Worm (Caenorhabditis elegans) whole organism, young adult: Measurements from ENCODE around the gene elo-8.

Experiments used
- B0035.1 ChIP-seq: sonication (generic microtip); optimal IDR thresholded peaks from 2 replicates; lab custom pipeline; 2016; ENCODE audit warnings: missing genetic modification characterization, mild to moderate bottlenecking, missing compliant biosample characterization, missing genotype, missing genetic modification reagents
- B0336.3 ChIP-seq: fragments of 200-800 bp; sonication (Bioruptor generic); IDR thresholded peaks from 2 replicates; pipeline ENCODE4 v1.3.6; 2022; ENCODE audit warnings: missing genetic modification characterization, missing compliant biosample characterization
- F33H1.4 ChIP-seq: fragments of 200-800 bp; sonication (Bioruptor generic); IDR thresholded peaks from 2 replicates; pipeline ENCODE4 v1.3.6; 2022; ENCODE audit warnings: missing genetic modification reagents, missing genetic modification characterization, missing compliant biosample characterization
- F39B2.1 ChIP-seq: fragments of 200-800 bp; sonication (Bioruptor generic); IDR thresholded peaks from 2 replicates; pipeline ENCODE4 v1.3.6; 2022; ENCODE audit warnings: missing genetic modification reagents, missing genetic modification characterization, missing compliant biosample characterization
- K11D2.4 ChIP-seq: fragments of 200-800 bp; sonication (Bioruptor generic); IDR thresholded peaks from 2 replicates; pipeline ENCODE4 v1.3.6; 2022; ENCODE audit warnings: missing genetic modification reagents, missing genetic modification characterization, missing compliant biosample characterization
- K12H6.12 ChIP-seq: fragments of 200-800 bp; sonication (Bioruptor generic); optimal IDR thresholded peaks from 2 replicates; lab custom pipeline; 2018; ENCODE audit warnings: mild to moderate bottlenecking, missing genetic modification characterization, missing compliant biosample characterization
- Y53G8AR.9 ChIP-seq: fragments of 200-800 bp; sonication (Bioruptor generic); conservative IDR thresholded peaks from 2 replicates; pipeline ENCODE4 v1.3.6; 2022; ENCODE audit warnings: missing genetic modification reagents, missing genetic modification characterization, missing compliant biosample characterization
- Y56A3A.18 ChIP-seq: fragments of 200-800 bp; sonication (Bioruptor generic); IDR thresholded peaks from 2 replicates; pipeline ENCODE4 v1.3.6; 2022; ENCODE audit warnings: missing genetic modification reagents, missing genetic modification characterization, missing compliant biosample characterization
- Y67H2A.10 ChIP-seq: fragments of 200-800 bp; sonication (Bioruptor generic); conservative IDR thresholded peaks from 2 replicates; pipeline ENCODE4 v1.3.6; 2022; ENCODE audit warnings: missing genetic modification reagents, missing genetic modification characterization, missing compliant biosample characterization
- Y79H2A.3 ChIP-seq: fragments of 200-800 bp; sonication (Bioruptor generic); conservative IDR thresholded peaks from 2 replicates; pipeline ENCODE4 v1.3.6; 2022; ENCODE audit warnings: missing genetic modification reagents, missing genetic modification characterization, missing compliant biosample characterization
- Y95B8A.8 ChIP-seq: fragments of 200-800 bp; sonication (Bioruptor generic); IDR thresholded peaks from 2 replicates; pipeline ENCODE4 v1.3.6; 2022; ENCODE audit warnings: missing genetic modification reagents, missing genetic modification characterization, missing compliant biosample characterization
- ZK185.1 ChIP-seq: sonication (generic microtip); optimal IDR thresholded peaks from 2 replicates; lab custom pipeline; 2016; ENCODE audit warnings: mild to moderate bottlenecking, missing genetic modification characterization, missing compliant biosample characterization; ENCODE audit not compliant: poor library complexity, severe bottlenecking
- ama-1 ChIP-seq, 3 experiments: fragments of 150-350 bp in 1 of 3; sonication (generic microtip) in 2 of 3; optimal IDR thresholded peaks; 2 replicates each; lab custom pipeline; 2014 to 2018; ENCODE audit warnings: missing biosample characterization in 2 of 3, missing genetic modification characterization in 2 of 3, missing genetic modification reagents in 2 of 3
- aptf-2 ChIP-seq: fragments of 200-800 bp; sonication (Bioruptor generic); conservative IDR thresholded peaks from 2 replicates; pipeline ENCODE4 v1.3.6; 2022; ENCODE audit warnings: missing genetic modification reagents, missing genetic modification characterization, missing compliant biosample characterization
- atf-7 ChIP-seq: sonication (generic microtip); optimal IDR thresholded peaks from 2 replicates; lab custom pipeline; 2017; ENCODE audit warnings: mild to moderate bottlenecking, missing genetic modification characterization, missing compliant biosample characterization
- athp-1 ChIP-seq: sonication (generic microtip); optimal IDR thresholded peaks from 2 replicates; lab custom pipeline; 2017; ENCODE audit warnings: mild to moderate bottlenecking, missing genetic modification characterization, missing compliant biosample characterization
- bed-2 ChIP-seq: fragments of 200-800 bp; sonication (Bioruptor generic); IDR thresholded peaks from 2 replicates; pipeline ENCODE4 v1.3.6; 2022; ENCODE audit warnings: missing genetic modification reagents, missing genetic modification characterization, missing compliant biosample characterization
- cebp-1 ChIP-seq, 2 experiments: fragments of 200-800 bp in 1 of 2; sonication (Bioruptor generic) in 1 of 2; sonication (generic microtip) in 1 of 2; IDR thresholded peaks in 1 of 2; optimal IDR thresholded peaks in 1 of 2; 2 replicates each; pipeline versions ENCODE4 v1.3.6 to Lab custom; 2017 to 2022; ENCODE audit warnings: missing compliant biosample characterization in 2 of 2, missing genetic modification characterization in 2 of 2, mild to moderate bottlenecking in 1 of 2, missing genetic modification reagents in 1 of 2, moderate library complexity in 1 of 2
- ceh-100 ChIP-seq: fragments of 200-800 bp; sonication (Bioruptor generic); IDR thresholded peaks from 2 replicates; pipeline ENCODE4 v1.3.6; 2022; ENCODE audit warnings: missing genetic modification reagents, missing genetic modification characterization, missing compliant biosample characterization
- ceh-27 ChIP-seq: fragments of 200-800 bp; sonication (Bioruptor generic); optimal IDR thresholded peaks from 2 replicates; lab custom pipeline; 2018; ENCODE audit warnings: mild to moderate bottlenecking, missing genetic modification characterization, moderate library complexity, missing compliant biosample characterization
- ceh-79 ChIP-seq: sonication (generic microtip); optimal IDR thresholded peaks from 2 replicates; lab custom pipeline; 2017; ENCODE audit warnings: mild to moderate bottlenecking, missing genetic modification characterization, missing compliant biosample characterization
- die-1 ChIP-seq: sonication (generic microtip); optimal IDR thresholded peaks from 2 replicates; lab custom pipeline; 2016; ENCODE audit warnings: missing genotype, mild to moderate bottlenecking, missing genetic modification characterization, missing compliant biosample characterization
- dpff-1 ChIP-seq: sonication (generic microtip); optimal IDR thresholded peaks from 2 replicates; lab custom pipeline; 2017; ENCODE audit warnings: mild to moderate bottlenecking, missing genetic modification characterization, missing compliant biosample characterization
- egl-44 ChIP-seq: fragments of 200-800 bp; sonication (Bioruptor generic); IDR thresholded peaks from 2 replicates; pipeline ENCODE4 v1.3.6; 2022; ENCODE audit warnings: missing genetic modification reagents, missing genetic modification characterization, missing compliant biosample characterization
- egrh-3 ChIP-seq: fragments of 200-800 bp; sonication (Bioruptor generic); IDR thresholded peaks from 2 replicates; pipeline ENCODE4 v1.3.6; 2022; ENCODE audit warnings: missing genetic modification reagents, missing genetic modification characterization, missing compliant biosample characterization
- ekl-4 ChIP-seq: fragments of 200-800 bp; sonication (Bioruptor generic); IDR thresholded peaks from 2 replicates; pipeline ENCODE4 v1.3.6; 2022; ENCODE audit warnings: missing genetic modification reagents, missing genetic modification characterization, missing compliant biosample characterization
- ets-4 ChIP-seq: fragments of 200-800 bp; sonication (Bioruptor generic); optimal IDR thresholded peaks from 2 replicates; lab custom pipeline; 2018; ENCODE audit warnings: mild to moderate bottlenecking, missing genetic modification characterization, missing compliant biosample characterization
- fkh-3 ChIP-seq: sonication (generic microtip); optimal IDR thresholded peaks from 2 replicates; lab custom pipeline; 2016; ENCODE audit warnings: mild to moderate bottlenecking, missing genetic modification characterization, missing compliant biosample characterization
- gei-17 ChIP-seq: fragments of 200-800 bp; sonication (Bioruptor generic); optimal IDR thresholded peaks from 2 replicates; lab custom pipeline; 2018; ENCODE audit warnings: mild to moderate bottlenecking, missing genetic modification characterization, missing compliant biosample characterization
- hlh-26 ChIP-seq: fragments of 200-800 bp; sonication (Bioruptor generic); conservative IDR thresholded peaks from 2 replicates; pipeline ENCODE4 v1.3.6; 2022; ENCODE audit warnings: missing genetic modification reagents, missing genetic modification characterization, missing compliant biosample characterization
- hrde-1 ChIP-seq: sonication (generic microtip); optimal IDR thresholded peaks from 2 replicates; lab custom pipeline; 2016; ENCODE audit warnings: missing genetic modification characterization, mild to moderate bottlenecking, missing compliant biosample characterization, moderate library complexity, missing genotype, missing genetic modification reagents, borderline replicate concordance
- lag-1 ChIP-seq: fragments of 200-800 bp; sonication (Bioruptor generic); IDR thresholded peaks from 2 replicates; pipeline ENCODE4 v1.3.6; 2022; ENCODE audit warnings: missing genetic modification reagents, missing genetic modification characterization, missing compliant biosample characterization
- let-607 ChIP-seq, 2 experiments: fragments of 200-800 bp in 1 of 2; sonication (Bioruptor generic) in 1 of 2; sonication (generic microtip) in 1 of 2; optimal IDR thresholded peaks; 2 replicates each; lab custom pipeline; 2016 to 2018; ENCODE audit warnings: mild to moderate bottlenecking in 2 of 2, missing compliant biosample characterization in 2 of 2, missing genetic modification characterization in 2 of 2, moderate library complexity in 2 of 2, missing genotype in 1 of 2
- madf-3 ChIP-seq: fragments of 200-800 bp; sonication (Bioruptor generic); IDR thresholded peaks from 2 replicates; pipeline ENCODE4 v1.3.6; 2022; ENCODE audit warnings: missing genetic modification reagents, missing genetic modification characterization, missing compliant biosample characterization
- nhr-80 ChIP-seq: sonication (generic microtip); optimal IDR thresholded peaks from 2 replicates; lab custom pipeline; 2016; ENCODE audit warnings: missing genetic modification characterization, missing compliant biosample characterization
- rcor-1 ChIP-seq: fragments of 200-800 bp; sonication (Bioruptor generic); IDR thresholded peaks from 2 replicates; pipeline ENCODE4 v1.3.6; 2022; ENCODE audit warnings: missing genetic modification reagents, missing genetic modification characterization, missing compliant biosample characterization
- repo-1 ChIP-seq: sonication (generic microtip); optimal IDR thresholded peaks from 2 replicates; lab custom pipeline; 2017; ENCODE audit warnings: mild to moderate bottlenecking, missing genetic modification characterization, missing compliant biosample characterization
- sdz-38 ChIP-seq: sonication (generic microtip); optimal IDR thresholded peaks from 2 replicates; lab custom pipeline; 2016; ENCODE audit warnings: missing genotype, missing genetic modification characterization, missing compliant biosample characterization
- sea-2 ChIP-seq: fragments of 200-800 bp; sonication (Bioruptor generic); IDR thresholded peaks from 2 replicates; pipeline ENCODE4 v1.3.6; 2022; ENCODE audit warnings: missing genetic modification characterization, missing compliant biosample characterization
- snpc-1.1 ChIP-seq: sonication (generic microtip); optimal IDR thresholded peaks from 2 replicates; lab custom pipeline; 2017; ENCODE audit warnings: missing genetic modification characterization, mild to moderate bottlenecking, missing compliant biosample characterization, antibody characterized with exemption, moderate library complexity, missing genotype, missing genetic modification reagents; ENCODE audit not compliant: insufficient read depth
- snpc-3.4 ChIP-seq: sonication (generic microtip); optimal IDR thresholded peaks from 2 replicates; lab custom pipeline; 2017; ENCODE audit warnings: missing genetic modification characterization, mild to moderate bottlenecking, missing compliant biosample characterization, antibody characterized with exemption, moderate library complexity, missing genotype, missing genetic modification reagents
- snpc-4 ChIP-seq, 5 experiments: fragments of 150-350 bp in 1 of 5; sonication (generic microtip) in 4 of 5; optimal IDR thresholded peaks; 2 replicates each; lab custom pipeline; 2014 to 2018; ENCODE audit warnings: missing genetic modification characterization in 5 of 5, missing biosample characterization in 3 of 5, antibody characterized with exemption in 2 of 5, mild to moderate bottlenecking in 2 of 5, missing compliant biosample characterization in 2 of 5, missing genotype in 2 of 5, moderate library complexity in 2 of 5, missing genetic modification reagents in 1 of 5
- somi-1 ChIP-seq: fragments of 200-800 bp; sonication (Bioruptor generic); optimal IDR thresholded peaks from 2 replicates; lab custom pipeline; 2018; ENCODE audit warnings: mild to moderate bottlenecking, missing genetic modification characterization, missing compliant biosample characterization
- tbp1 ChIP-seq: fragments of 200-800 bp; sonication (Bioruptor generic); optimal IDR thresholded peaks from 2 replicates; lab custom pipeline; 2018; ENCODE audit warnings: mild to moderate bottlenecking, missing genetic modification characterization, missing compliant biosample characterization
- unc-62 ChIP-seq: fragments of 150-350 bp; optimal IDR thresholded peaks from 2 replicates; lab custom pipeline; 2014; ENCODE audit warnings: missing biosample characterization, missing genetic modification reagents, missing genetic modification characterization
- zfh-2 ChIP-seq: fragments of 200-800 bp; sonication (Bioruptor generic); conservative IDR thresholded peaks from 2 replicates; pipeline ENCODE4 v1.3.6; 2022; ENCODE audit warnings: missing genetic modification reagents, missing genetic modification characterization, missing compliant biosample characterization
- ztf-6 ChIP-seq: fragments of 200-800 bp; sonication (Bioruptor generic); IDR thresholded peaks from 2 replicates; pipeline ENCODE4 v1.3.6; 2022; ENCODE audit warnings: missing genetic modification reagents, missing genetic modification characterization, missing compliant biosample characterization

elo-8 gene

DNA sequence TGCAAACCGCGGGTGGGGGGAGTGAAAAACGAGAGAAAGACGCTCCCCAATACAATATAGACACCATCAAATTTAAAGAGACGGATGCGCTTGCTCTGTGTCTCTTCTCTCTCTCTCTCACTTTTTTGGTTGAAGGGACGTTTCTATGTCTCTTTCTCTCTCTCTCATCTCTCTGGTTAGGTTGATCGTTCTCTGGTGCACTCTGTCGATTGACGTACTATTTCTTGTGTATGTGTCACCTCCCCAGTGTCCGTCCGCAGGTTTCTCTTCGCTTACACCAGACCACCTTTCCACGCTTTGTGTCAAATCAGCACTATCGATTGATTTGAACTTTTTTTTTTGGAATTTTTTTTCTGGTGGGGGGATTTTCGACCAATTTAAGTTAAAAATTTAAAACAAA, 11.6 kb upstream of the elo-8 start (continued):
- no peak for TF ChIP-seq ekl-4 (GFP tag; lab: Robert Waterston, UW)
- peak; percentile 38 for TF ChIP-seq tbp1 (GFP tag; lab: Kevin White, UChicago)
- TF ChIP-seq Y53G8AR.9 (GFP tag; lab: Robert Waterston, UW), result no peak
- no peak for TF ChIP-seq sdz-38 (tag; lab: Kevin White, UChicago)
- TF ChIP-seq cebp-1 (GFP tag; IDR thresholded peaks at IDR 0.05; lab: Robert Waterston, UW), result peak; percentile 42; the same call in 1 of the 2 replicates
- peak; percentile 65 for TF ChIP-seq cebp-1 (tag; optimal IDR thresholded peaks at IDR 0.05; lab: Kevin White, UChicago)
- TF ChIP-seq Y67H2A.10, result no peak
- TF ChIP-seq B0336.3 (GFP tag; lab: Robert Waterston, UW), result peak; percentile 70; the same call in 1 of the 2 replicates
- TF ChIP-seq ama-1 (optimal IDR thresholded peaks at IDR 0.05; lab: Kevin White, UChicago), result no peak
- TF ChIP-seq ama-1 (GFP tag; optimal IDR thresholded peaks at IDR 0.05; lab: Kevin White, UChicago), result no peak
- TF ChIP-seq ZK185.1 (tag; lab: Kevin White, UChicago), result peak; percentile 69
- TF ChIP-seq fkh-3 (tag; lab: Kevin White, UChicago), result no peak
- no peak for TF ChIP-seq madf-3 (GFP tag; lab: Robert Waterston, UW)
- no peak for TF ChIP-seq snpc-4 (GFP tag; optimal IDR thresholded peaks at IDR 0.05; lab: Kevin White, UChicago)
- TF ChIP-seq snpc-4 (tag; optimal IDR thresholded peaks at IDR 0.05; lab: Kevin White, UChicago), result peak; percentile 26 to 69 (median 48)
- TF ChIP-seq egl-44 (GFP tag; lab: Robert Waterston, UW), result no peak
- no peak for TF ChIP-seq die-1 (tag; lab: Kevin White, UChicago)
- no peak for TF ChIP-seq K11D2.4 (GFP tag; lab: Robert Waterston, UW)
- no peak for TF ChIP-seq snpc-1.1 (tag; lab: Kevin White, UChicago)
- no peak for TF ChIP-seq gei-17 (GFP tag; lab: Kevin White, UChicago)
- TF ChIP-seq hrde-1 (tag; lab: Kevin White, UChicago), result no peak
- no peak for TF ChIP-seq snpc-3.4
- TF ChIP-seq lag-1, result no peak
- no peak for TF ChIP-seq bed-2 (GFP tag; lab: Robert Waterston, UW)
- peak; percentile 38 for TF ChIP-seq somi-1 (GFP tag; lab: Kevin White, UChicago)
- TF ChIP-seq let-607 (tag; optimal IDR thresholded peaks at IDR 0.05; lab: Kevin White, UChicago), result peak; percentile 38 to 57
- TF ChIP-seq Y56A3A.18 (GFP tag; lab: Robert Waterston, UW), result 0 out of 2 replicates have a peak, but pooled peaks have one; percentile 34
- no peak for TF ChIP-seq ztf-6 (GFP tag; lab: Robert Waterston, UW)
- TF ChIP-seq Y95B8A.8 (GFP tag; lab: Robert Waterston, UW), result no peak
- peak; percentile 45; the same call in 1 of the 2 replicates for TF ChIP-seq zfh-2
- TF ChIP-seq atf-7 (tag; lab: Kevin White, UChicago), result peak; percentile 42
- no peak for TF ChIP-seq ceh-79 (tag; lab: Kevin White, UChicago)
- no peak for TF ChIP-seq B0035.1 (tag; lab: Kevin White, UChicago)
- TF ChIP-seq ets-4 (GFP tag; lab: Kevin White, UChicago), result no peak
- no peak for TF ChIP-seq egrh-3 (GFP tag; lab: Robert Waterston, UW)
- no peak for TF ChIP-seq F39B2.1 (GFP tag; lab: Robert Waterston, UW)
- no peak for TF ChIP-seq hlh-26 (GFP tag; lab: Robert Waterston, UW)
- TF ChIP-seq K12H6.12 (tag; lab: Kevin White, UChicago), result peak; percentile 23
- no peak for TF ChIP-seq athp-1 (tag; lab: Kevin White, UChicago)
- TF ChIP-seq Y79H2A.3 (GFP tag; lab: Robert Waterston, UW), result no peak
- TF ChIP-seq unc-62 (GFP tag; lab: Kevin White, UChicago), result peak; percentile 45
- TF ChIP-seq ceh-100 (GFP tag; lab: Robert Waterston, UW), result no peak
- TF ChIP-seq repo-1 (tag; lab: Kevin White, UChicago), result no peak
- no peak for TF ChIP-seq F33H1.4 (GFP tag; lab: Robert Waterston, UW)
- TF ChIP-seq sea-2 (GFP tag; lab: Robert Waterston, UW), result no peak
- peak; percentile 89 for TF ChIP-seq nhr-80
- TF ChIP-seq dpff-1 (tag; lab: Kevin White, UChicago), result no peak
- no peak for TF ChIP-seq ceh-27
- no peak for TF ChIP-seq aptf-2 (GFP tag; lab: Robert Waterston, UW)
- TF ChIP-seq rcor-1, result no peak
